Fruit fly (Drosophila melanogaster) whole organism, prepupa: ENCODE results near the gene salt.

Experiments
- Blimp-1 ChIP-seq: fragments of 200-800 bp; sonication (Bioruptor generic); optimal IDR thresholded peaks from 3 replicates; lab custom pipeline; 2017; ENCODE audit warnings: missing biosample characterization, missing genetic modification characterization, mild to moderate bottlenecking, moderate library complexity, missing genetic modification reagents
- CG10631 ChIP-seq: fragments of 200-800 bp; sonication (Bioruptor generic); optimal IDR thresholded peaks from 2 replicates; lab custom pipeline; 2016; ENCODE audit warnings: missing biosample characterization, missing genetic modification characterization
- CG11294 ChIP-seq: fragments of 200-800 bp; sonication (Bioruptor generic); IDR thresholded peaks from 2 replicates; pipeline ENCODE4 v1.3.6; 2022; ENCODE audit warnings: missing biosample characterization, missing genetic modification characterization
- CG11762 ChIP-seq: fragments of 200-800 bp; sonication (Bioruptor generic); optimal IDR thresholded peaks from 3 replicates; lab custom pipeline; 2016; ENCODE audit warnings: missing biosample characterization, missing genetic modification characterization; ENCODE audit not compliant: insufficient read depth
- CG15336 ChIP-seq: fragments of 200-800 bp; sonication (Bioruptor generic); IDR thresholded peaks from 2 replicates; pipeline ENCODE4 v1.3.6; 2022; ENCODE audit warnings: missing biosample characterization, missing genetic modification characterization
- CG32006 ChIP-seq: fragments of 200-800 bp; sonication (Bioruptor generic); optimal IDR thresholded peaks from 3 replicates; lab custom pipeline; 2017; ENCODE audit warnings: missing biosample characterization, mild to moderate bottlenecking, missing genetic modification characterization
- CG34406 ChIP-seq: fragments of 200-800 bp; sonication (Bioruptor generic); optimal IDR thresholded peaks from 3 replicates; lab custom pipeline; 2016; ENCODE audit warnings: missing biosample characterization, missing genetic modification characterization
- CG4318 ChIP-seq: fragments of 200-800 bp; sonication (Bioruptor generic); optimal IDR thresholded peaks from 3 replicates; lab custom pipeline; 2017; ENCODE audit warnings: missing biosample characterization, mild to moderate bottlenecking, missing genetic modification characterization
- CG6276 ChIP-seq: fragments of 200-800 bp; sonication (Bioruptor generic); optimal IDR thresholded peaks from 2 replicates; lab custom pipeline; 2017; ENCODE audit warnings: missing biosample characterization, mild to moderate bottlenecking, missing genetic modification characterization
- CG6792 ChIP-seq: fragments of 200-800 bp; sonication (Bioruptor generic); optimal IDR thresholded peaks from 3 replicates; lab custom pipeline; 2016; ENCODE audit warnings: missing biosample characterization, missing genetic modification characterization
- CG6854 ChIP-seq: fragments of 200-800 bp; sonication (Bioruptor generic); optimal IDR thresholded peaks from 2 replicates; lab custom pipeline; 2017; ENCODE audit warnings: missing biosample characterization, mild to moderate bottlenecking, missing genetic modification characterization
- CG7368 ChIP-seq: fragments of 200-800 bp; sonication (Bioruptor generic); optimal IDR thresholded peaks from 3 replicates; lab custom pipeline; 2016; ENCODE audit warnings: missing biosample characterization, missing genetic modification characterization
- CG8119 ChIP-seq: fragments of 200-800 bp; sonication (Bioruptor generic); IDR thresholded peaks from 3 replicates; pipeline ENCODE4 v1.3.6; 2022; ENCODE audit warnings: missing biosample characterization, missing genetic modification characterization
- CG9139 ChIP-seq: fragments of 200-800 bp; sonication (Bioruptor generic); optimal IDR thresholded peaks from 3 replicates; lab custom pipeline; 2017; ENCODE audit warnings: missing biosample characterization, mild to moderate bottlenecking, missing genetic modification characterization
- Eip78C ChIP-seq: fragments of 200-800 bp; sonication (Bioruptor generic); peaks from one replicate; lab custom pipeline; 2016; ENCODE audit warnings: missing biosample characterization, missing genetic modification characterization
- Eip93F ChIP-seq: fragments of 200-800 bp; sonication (Bioruptor generic); optimal IDR thresholded peaks from 2 replicates; lab custom pipeline; 2016; ENCODE audit warnings: missing biosample characterization, mild to moderate bottlenecking, missing genetic modification characterization
- Ets21C ChIP-seq: fragments of 200-800 bp; sonication (Bioruptor generic); optimal IDR thresholded peaks from 3 replicates; lab custom pipeline; 2016; ENCODE audit warnings: missing biosample characterization, missing genetic modification characterization
- Ets96B ChIP-seq: fragments of 200-800 bp; optimal IDR thresholded peaks from 2 replicates; lab custom pipeline; 2019; ENCODE audit warnings: missing biosample characterization, mild to moderate bottlenecking, missing genetic modification characterization, moderate library complexity
- Gug ChIP-seq: fragments of 200-800 bp; sonication (Bioruptor generic); IDR thresholded peaks from 2 replicates; pipeline ENCODE4 v1.3.6; 2022; ENCODE audit warnings: missing biosample characterization, missing genetic modification characterization
- Hr38 ChIP-seq: sonication (Bioruptor generic); optimal IDR thresholded peaks from 2 replicates; lab custom pipeline; 2016; ENCODE audit warnings: missing biosample characterization, missing genetic modification characterization
- Hr39 ChIP-seq: fragments of 200-800 bp; sonication (Bioruptor generic); optimal IDR thresholded peaks from 2 replicates; lab custom pipeline; 2016; ENCODE audit warnings: missing biosample characterization, missing genetic modification characterization
- Hr4 ChIP-seq: fragments of 200-800 bp; sonication (Bioruptor generic); optimal IDR thresholded peaks from 3 replicates; lab custom pipeline; 2016; ENCODE audit warnings: missing biosample characterization, missing genetic modification characterization
- Lpt ChIP-seq: fragments of 200-800 bp; sonication (Bioruptor generic); optimal IDR thresholded peaks from 3 replicates; lab custom pipeline; 2016; ENCODE audit warnings: missing biosample characterization, missing genetic modification characterization
- OdsH ChIP-seq: fragments of 200-800 bp; sonication (Bioruptor generic); optimal IDR thresholded peaks from 3 replicates; lab custom pipeline; 2016; ENCODE audit warnings: missing biosample characterization, missing genetic modification characterization
- Sox14 ChIP-seq: fragments of 200-800 bp; sonication (Bioruptor generic); optimal IDR thresholded peaks from 3 replicates; lab custom pipeline; 2016; ENCODE audit warnings: missing biosample characterization, missing genetic modification characterization
- achi ChIP-seq: fragments of 200-800 bp; sonication (Bioruptor generic); optimal IDR thresholded peaks from 3 replicates; lab custom pipeline; 2016; ENCODE audit warnings: missing biosample characterization, missing genetic modification characterization
- cyc ChIP-seq: fragments of 200-800 bp; sonication (Bioruptor generic); optimal IDR thresholded peaks from 3 replicates; lab custom pipeline; 2016; ENCODE audit warnings: missing biosample characterization, missing genetic modification characterization
- dac ChIP-seq: fragments of 200-800 bp; sonication (Bioruptor generic); optimal IDR thresholded peaks from 2 replicates; lab custom pipeline; 2017; ENCODE audit warnings: missing biosample characterization, mild to moderate bottlenecking, missing genetic modification characterization
- dsx ChIP-seq: fragments of 200-800 bp; optimal IDR thresholded peaks from 3 replicates; lab custom pipeline; 2019; ENCODE audit warnings: missing biosample characterization, mild to moderate bottlenecking, missing genetic modification characterization, moderate library complexity; ENCODE audit not compliant: poor library complexity, severe bottlenecking
- eg ChIP-seq: fragments of 200-800 bp; sonication (Bioruptor generic); IDR thresholded peaks from 3 replicates; pipeline ENCODE4 v1.3.6; 2022; ENCODE audit warnings: missing biosample characterization, missing genetic modification characterization
- fd85E ChIP-seq: fragments of 200-800 bp; sonication (Bioruptor generic); optimal IDR thresholded peaks from 3 replicates; lab custom pipeline; 2016; ENCODE audit warnings: missing biosample characterization, missing genetic modification characterization
- fkh ChIP-seq: fragments of 200-800 bp; sonication (Bioruptor generic); optimal IDR thresholded peaks from 3 replicates; lab custom pipeline; 2017; ENCODE audit warnings: missing biosample characterization, mild to moderate bottlenecking, missing genetic modification characterization, moderate library complexity
- net ChIP-seq: fragments of 200-800 bp; sonication (Bioruptor generic); optimal IDR thresholded peaks from 3 replicates; lab custom pipeline; 2016; ENCODE audit warnings: missing biosample characterization, missing genetic modification characterization
- salr ChIP-seq, 2 experiments: fragments of 200-800 bp; sonication (Bioruptor generic); optimal IDR thresholded peaks; 3 replicates each; lab custom pipeline; 2016 to 2018; ENCODE audit warnings: missing biosample characterization in 2 of 2, missing genetic modification characterization in 2 of 2, mild to moderate bottlenecking in 1 of 2
- spab ChIP-seq: fragments of 200-800 bp; sonication (Bioruptor generic); optimal IDR thresholded peaks from 2 replicates; lab custom pipeline; 2017; ENCODE audit warnings: missing biosample characterization, mild to moderate bottlenecking, missing genetic modification characterization, missing genetic modification reagents
- ss ChIP-seq, 2 experiments: fragments of 200-800 bp; sonication (Bioruptor generic); optimal IDR thresholded peaks; 2 replicates in 1 of 2; 3 replicates in 1 of 2; lab custom pipeline; 2017 to 2018; ENCODE audit warnings: mild to moderate bottlenecking in 2 of 2, missing biosample characterization in 2 of 2, missing genetic modification characterization in 2 of 2, moderate library complexity in 1 of 2
- topi ChIP-seq: fragments of 200-800 bp; sonication (Bioruptor generic); optimal IDR thresholded peaks from 3 replicates; lab custom pipeline; 2016; ENCODE audit warnings: missing biosample characterization, missing genetic modification characterization

Gene salt

dm6 chr3R:31712585-31712984 is 41.9 kb downstream of the salt start (continued):
- peak; percentile 12 for TF ChIP-seq cyc (GFP tag; lab: Kevin White, UChicago)
- peak; percentile 44; the same call in 2 of the 3 replicates for TF ChIP-seq CG8119 (GFP tag; lab: Robert Waterston, UW)
- no peak for TF ChIP-seq CG34406 (GFP tag; lab: Kevin White, UChicago)
- TF ChIP-seq CG10631 (GFP tag; lab: Kevin White, UChicago): no peak
- no peak for TF ChIP-seq CG11294 (GFP tag; lab: Robert Waterston, UW)
- no peak for TF ChIP-seq Hr38 (GFP tag; lab: Kevin White, UChicago)
- TF ChIP-seq topi (GFP tag; lab: Kevin White, UChicago): no peak
- TF ChIP-seq CG9139 (GFP tag; lab: Kevin White, UChicago): no peak
- no peak for TF ChIP-seq fd85E (GFP tag; lab: Kevin White, UChicago)
- TF ChIP-seq Lpt (GFP tag; lab: Kevin White, UChicago): no peak
- no peak for TF ChIP-seq dsx (GFP tag; lab: Kevin White, UChicago)
- TF ChIP-seq Blimp-1 (GFP tag; lab: Kevin White, UChicago): peak; percentile 42
- TF ChIP-seq CG6854: no peak
- no peak for TF ChIP-seq net (GFP tag; lab: Kevin White, UChicago)
- TF ChIP-seq salr (GFP tag; optimal IDR thresholded peaks at IDR 0.05; lab: Kevin White, UChicago): peak in 1 of 2 experiments; percentile 22
- peak; percentile 27 for TF ChIP-seq CG6276
- peak; percentile 23 for TF ChIP-seq Ets96B (tag; lab: Kevin White, UChicago)
- TF ChIP-seq spab: no peak
- no peak for TF ChIP-seq fkh (GFP tag; lab: Kevin White, UChicago)
- TF ChIP-seq ss (GFP tag; optimal IDR thresholded peaks at IDR 0.05; lab: Kevin White, UChicago): no peak
- no peak for TF ChIP-seq CG11762
- no peak for TF ChIP-seq Ets21C (GFP tag; lab: Kevin White, UChicago)

- TF ChIP-seq fkh (GFP tag; lab: Kevin White, UChicago) (no peak), CG6792 (no peak), CG32006 (peak; percentile 27), CG7368 (no peak), Sox14 (GFP tag; lab: Kevin White, UChicago) (peak; percentile 8)
These were observed 43.1 kb downstream of the salt start for dm6 chr3R:31711270-31712029.

dm6 chr3R:31709769-31710168 is 44.7 kb downstream of the salt start:
- TF ChIP-seq achi (GFP tag; lab: Kevin White, UChicago) (peak; percentile 17), Hr4 (GFP tag; lab: Kevin White, UChicago) (peak; percentile 48), CG4318 (GFP tag; lab: Kevin White, UChicago) (peak; percentile 2), OdsH (no peak), CG6792 (no peak), Eip93F (GFP tag; lab: Kevin White, UChicago) (no peak), CG11294 (GFP tag; lab: Robert Waterston, UW) (0 out of 2 replicates have a peak, but pooled peaks have one; percentile 31), eg (GFP tag; lab: Robert Waterston, UW) (peak; percentile 46; the same call in 2 of the 3 replicates), Hr39 (GFP tag; lab: Kevin White, UChicago) (no peak), dac (GFP tag; lab: Kevin White, UChicago) (peak; percentile 13), Gug (GFP tag; lab: Robert Waterston, UW) (no peak), Eip78C (GFP tag; lab: Kevin White, UChicago) (peak; percentile 16), CG32006 (peak; percentile 64), CG6276 (peak; percentile 34), CG10631 (GFP tag; lab: Kevin White, UChicago) (peak; percentile 15), CG15336 (GFP tag; lab: Robert Waterston, UW) (peak; percentile 30; the same call in 1 of the 2 replicates), Lpt (GFP tag; lab: Kevin White, UChicago) (no peak), Ets96B (tag; lab: Kevin White, UChicago) (no peak)
